Worm (Caenorhabditis elegans) whole organism, L4 larva: ENCODE results near the gene T23G5.3.
A peak's percentile ranks its signal among the peaks of the same experiment; 100 is the strongest.

Experiments
- T20F7.1 ChIP-seq: fragments of 200-800 bp; sonication (Bioruptor generic); optimal IDR thresholded peaks from 2 replicates; lab custom pipeline; 2018; ENCODE audit warnings: mild to moderate bottlenecking, missing genetic modification characterization, missing compliant biosample characterization
- T26A8.4 ChIP-seq: fragments of 200-800 bp; sonication (Bioruptor generic); IDR thresholded peaks from 2 replicates; pipeline ENCODE4 v1.3.6; 2022; ENCODE audit warnings: missing genetic modification characterization, missing compliant biosample characterization
- Y48G9A.11 ChIP-seq: fragments of 200-800 bp; sonication (Bioruptor generic); IDR thresholded peaks from 2 replicates; pipeline ENCODE4 v1.3.6; 2022; ENCODE audit warnings: missing genetic modification reagents, missing genetic modification characterization, missing compliant biosample characterization
- ZK546.5 ChIP-seq, 2 experiments: sonication (generic microtip); optimal IDR thresholded peaks; 2 replicates each; lab custom pipeline; 2017; ENCODE audit warnings: missing biosample characterization in 2 of 2, missing genetic modification characterization in 2 of 2
- aha-1 ChIP-seq: fragments of 150-350 bp; peaks from one replicate; lab custom pipeline; 2014; ENCODE audit warnings: missing biosample characterization, missing genetic modification characterization
- ceh-20 ChIP-seq: fragments of 200-800 bp; sonication (Bioruptor generic); IDR thresholded peaks from 2 replicates; pipeline ENCODE4 v1.3.6; 2022; ENCODE audit warnings: missing genetic modification reagents, missing genetic modification characterization, missing compliant biosample characterization
- ces-1 ChIP-seq: fragments of 150-350 bp; sonication (generic microtip); optimal IDR thresholded peaks from 4 replicates; lab custom pipeline; 2014; ENCODE audit warnings: missing biosample characterization, missing genetic modification reagents, missing genetic modification characterization
- cey-2 ChIP-seq: sonication (generic microtip); optimal IDR thresholded peaks from 3 replicates; lab custom pipeline; 2017; ENCODE audit warnings: missing genetic modification characterization, mild to moderate bottlenecking, missing compliant biosample characterization, antibody characterized with exemption, borderline replicate concordance; ENCODE audit not compliant: insufficient read depth
- ctbp-1 ChIP-seq: fragments of 200-800 bp; sonication (Bioruptor generic); IDR thresholded peaks from 2 replicates; pipeline ENCODE4 v1.3.6; 2022; ENCODE audit warnings: missing genetic modification reagents, missing genetic modification characterization, missing compliant biosample characterization
- daf-19 ChIP-seq: fragments of 200-800 bp; sonication (Bioruptor generic); conservative IDR thresholded peaks from 2 replicates; pipeline ENCODE4 v1.3.6; 2022; ENCODE audit warnings: missing genetic modification characterization, missing compliant biosample characterization
- dmd-6 ChIP-seq: fragments of 200-800 bp; sonication (Bioruptor generic); IDR thresholded peaks from 2 replicates; pipeline ENCODE4 v1.3.6; 2022; ENCODE audit warnings: missing genetic modification reagents, missing genetic modification characterization, missing compliant biosample characterization
- dmd-8 ChIP-seq: fragments of 200-800 bp; sonication (Bioruptor generic); IDR thresholded peaks from 2 replicates; pipeline ENCODE4 v1.3.6; 2022; ENCODE audit warnings: missing genetic modification characterization, missing compliant biosample characterization
- dmd-9 ChIP-seq: fragments of 200-800 bp; sonication (Bioruptor generic); IDR thresholded peaks from 2 replicates; pipeline ENCODE4 v1.3.6; 2022; ENCODE audit warnings: missing genetic modification reagents, missing genetic modification characterization, missing compliant biosample characterization
- dve-1 ChIP-seq: sonication (generic microtip); optimal IDR thresholded peaks from 2 replicates; lab custom pipeline; 2017; ENCODE audit warnings: antibody characterized with exemption, mild to moderate bottlenecking, missing genetic modification characterization, missing compliant biosample characterization; ENCODE audit not compliant: insufficient read depth
- egl-43 ChIP-seq: fragments of 200-800 bp; sonication (Bioruptor generic); IDR thresholded peaks from 2 replicates; pipeline ENCODE4 v1.3.6; 2022; ENCODE audit warnings: missing genetic modification reagents, missing genetic modification characterization, missing compliant biosample characterization
- fos-1 ChIP-seq: fragments of 150-350 bp; optimal IDR thresholded peaks from 2 replicates; lab custom pipeline; 2014; ENCODE audit warnings: missing biosample characterization, missing genetic modification characterization
- hlh-11 ChIP-seq: fragments of 200-800 bp; sonication (Bioruptor generic); optimal IDR thresholded peaks from 2 replicates; lab custom pipeline; 2018; ENCODE audit warnings: mild to moderate bottlenecking, missing genetic modification characterization, missing compliant biosample characterization
- hlh-30 ChIP-seq: sonication (generic microtip); optimal IDR thresholded peaks from 2 replicates; lab custom pipeline; 2017; ENCODE audit warnings: antibody characterized with exemption, mild to moderate bottlenecking, missing genetic modification characterization, missing compliant biosample characterization; ENCODE audit not compliant: insufficient read depth
- hmg-1.1 ChIP-seq: fragments of 200-800 bp; sonication (Bioruptor generic); IDR thresholded peaks from 2 replicates; pipeline ENCODE4 v1.3.6; 2022; ENCODE audit warnings: missing genetic modification reagents, missing genetic modification characterization, missing compliant biosample characterization
- lin-13 ChIP-seq: fragments of 150-350 bp; optimal IDR thresholded peaks from 2 replicates; lab custom pipeline; 2014; ENCODE audit warnings: missing biosample characterization, missing genetic modification reagents, missing genetic modification characterization
- lin-15B ChIP-seq: fragments of 150-350 bp; sonication (generic microtip); optimal IDR thresholded peaks from 3 replicates; lab custom pipeline; 2014; ENCODE audit warnings: missing biosample characterization, missing genetic modification characterization
- lir-3 ChIP-seq: sonication (generic microtip); optimal IDR thresholded peaks from 2 replicates; lab custom pipeline; 2016; ENCODE audit warnings: mild to moderate bottlenecking, missing genetic modification characterization, missing compliant biosample characterization
- lsy-2 ChIP-seq, 2 experiments: fragments of 150-350 bp in 1 of 2; sonication (generic microtip) in 1 of 2; optimal IDR thresholded peaks; 2 replicates each; lab custom pipeline; 2014 to 2017; ENCODE audit warnings: missing biosample characterization in 2 of 2, missing genetic modification characterization in 2 of 2
- mdl-1 ChIP-seq, 2 experiments: fragments of 150-350 bp in 1 of 2; sonication (generic microtip) in 1 of 2; optimal IDR thresholded peaks; 2 replicates each; lab custom pipeline; 2014 to 2017; ENCODE audit warnings: missing biosample characterization in 2 of 2, missing genetic modification characterization in 2 of 2
- mep-1 ChIP-seq: fragments of 150-350 bp; sonication (generic microtip); optimal IDR thresholded peaks from 3 replicates; lab custom pipeline; 2014; ENCODE audit warnings: missing biosample characterization, missing genetic modification characterization
- mxl-3 ChIP-seq: fragments of 200-800 bp; sonication (Bioruptor generic); optimal IDR thresholded peaks from 2 replicates; lab custom pipeline; 2018; ENCODE audit warnings: mild to moderate bottlenecking, missing genetic modification characterization, missing compliant biosample characterization
- nhr-11 ChIP-seq: fragments of 150-350 bp; optimal IDR thresholded peaks from 2 replicates; lab custom pipeline; 2014; ENCODE audit warnings: missing biosample characterization, missing genetic modification characterization
- nhr-28 ChIP-seq: fragments of 150-350 bp; optimal IDR thresholded peaks from 2 replicates; lab custom pipeline; 2014; ENCODE audit warnings: missing biosample characterization, missing genetic modification characterization
- nhr-77 ChIP-seq: fragments of 150-350 bp; optimal IDR thresholded peaks from 2 replicates; lab custom pipeline; 2014; ENCODE audit warnings: missing biosample characterization, missing genetic modification characterization
- php-3 ChIP-seq: fragments of 200-800 bp; sonication (Bioruptor generic); IDR thresholded peaks from 2 replicates; pipeline ENCODE4 v1.3.6; 2022; ENCODE audit warnings: missing genetic modification reagents, missing genetic modification characterization, missing compliant biosample characterization
- snpc-4 ChIP-seq: fragments of 150-350 bp; optimal IDR thresholded peaks from 2 replicates; lab custom pipeline; 2014; ENCODE audit warnings: missing biosample characterization, missing genetic modification characterization
- tra-1 ChIP-seq: fragments of 200-800 bp; sonication (Bioruptor generic); IDR thresholded peaks from 2 replicates; pipeline ENCODE4 v1.3.6; 2022; ENCODE audit warnings: missing genetic modification reagents, missing genetic modification characterization, missing compliant biosample characterization
- unc-130 ChIP-seq: sonication (generic microtip); optimal IDR thresholded peaks from 2 replicates; lab custom pipeline; 2016; ENCODE audit warnings: missing genetic modification reagents, missing genetic modification characterization, missing compliant biosample characterization
- unc-39 ChIP-seq: sonication (generic microtip); optimal IDR thresholded peaks from 2 replicates; lab custom pipeline; 2017; ENCODE audit warnings: missing biosample characterization, missing genetic modification characterization
- unc-62 ChIP-seq, 3 experiments: fragments of 150-350 bp in 1 of 3; sonication (generic microtip); optimal IDR thresholded peaks in 2 of 3; peaks in 1 of 3; 1 replicate in 1 of 3; 2 replicates in 2 of 3; lab custom pipeline; 2014 to 2017; ENCODE audit warnings: missing biosample characterization in 3 of 3, missing genetic modification characterization in 3 of 3, missing genetic modification reagents in 3 of 3, missing genotype in 1 of 3
- zag-1 ChIP-seq: fragments of 150-350 bp; optimal IDR thresholded peaks from 2 replicates; lab custom pipeline; 2014; ENCODE audit warnings: missing biosample characterization, missing genetic modification characterization
- zfp-3 ChIP-seq: fragments of 200-800 bp; sonication (Bioruptor generic); conservative IDR thresholded peaks from 2 replicates; pipeline ENCODE4 v1.3.6; 2022; ENCODE audit warnings: missing genetic modification reagents, missing genetic modification characterization, missing compliant biosample characterization

The T23G5.3 gene

DNA sequence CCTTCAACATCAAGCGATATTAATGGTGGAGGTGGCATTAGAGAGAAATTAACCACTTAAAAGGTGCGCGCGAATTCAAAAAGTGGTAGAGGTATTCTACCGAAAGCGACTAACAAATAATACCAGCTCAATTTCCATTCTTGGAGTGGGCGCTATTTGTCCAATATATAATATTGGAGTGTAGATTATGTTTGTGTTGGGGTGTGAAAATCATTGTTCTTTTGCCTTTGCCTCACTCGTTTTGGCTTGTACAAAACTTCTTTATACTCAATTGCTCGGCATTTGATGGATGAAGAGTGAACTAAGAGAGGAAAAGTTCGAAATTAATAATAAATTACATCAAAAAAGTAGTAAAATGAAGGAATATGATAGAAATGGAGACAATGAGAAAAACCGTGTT, at the start of gene T23G5.3:
Gene T23G5.3, minus strand, starts transcription at position 101 of the 400 bp plus-strand sequence.
- no peak for TF ChIP-seq dve-1
- TF ChIP-seq mep-1, result no peak
- TF ChIP-seq zag-1, result no peak
- TF ChIP-seq aha-1 (tag; lab: Kevin White, UChicago), result peak; percentile 56

DNA sequence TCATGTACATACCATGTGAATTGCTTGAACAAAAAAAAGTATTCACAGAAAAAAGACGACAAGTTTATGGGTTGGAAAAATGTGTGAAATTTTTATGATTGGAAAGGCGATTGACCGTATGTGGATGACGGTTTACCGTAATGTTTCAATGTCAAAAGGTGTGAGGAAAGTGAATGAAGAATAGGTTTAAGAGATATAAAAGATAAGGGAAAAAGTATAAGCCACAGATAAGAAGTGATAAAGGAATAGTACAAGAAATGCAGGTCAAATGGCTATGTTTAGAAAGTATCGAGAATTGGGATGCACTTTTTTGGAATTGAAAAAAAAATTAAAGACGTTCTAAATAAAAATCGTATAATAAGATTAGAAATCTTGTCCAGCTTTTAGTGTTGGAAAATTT, 46.7 kb upstream of the T23G5.3 start:
- TF ChIP-seq nhr-28 (tag; lab: Kevin White, UChicago) (peak; percentile 2), daf-19 (GFP tag; lab: Robert Waterston, UW) (no peak)
- TF ChIP-seq, all 104 proteins: peak for 1

DNA sequence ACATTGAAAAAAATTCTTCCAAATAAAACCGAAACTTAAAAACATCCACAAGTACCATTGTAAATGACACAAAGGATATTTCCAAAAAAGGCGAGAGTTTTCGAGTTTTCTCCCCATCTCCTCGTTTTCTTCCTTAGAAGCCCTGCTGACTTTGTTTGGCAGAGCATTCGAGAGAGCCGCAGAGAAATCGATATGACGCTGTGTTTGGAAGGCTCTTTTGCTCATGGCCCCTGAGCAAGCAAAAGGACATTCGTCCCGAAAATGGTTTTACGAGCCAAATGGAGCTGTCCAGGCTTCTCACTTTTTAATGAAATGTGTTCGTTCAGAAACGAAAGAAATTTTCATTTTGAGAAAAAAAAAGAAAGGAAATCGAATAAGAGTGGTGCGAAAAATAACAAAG, 41.0 kb upstream of the T23G5.3 start:
- TF ChIP-seq dmd-6 (GFP tag; lab: Robert Waterston, UW), result no peak
- TF ChIP-seq Y48G9A.11 (GFP tag; lab: Robert Waterston, UW), result no peak
- TF ChIP-seq lsy-2 (tag; optimal IDR thresholded peaks at IDR 0.05; lab: Kevin White, UChicago), result peak in 1 of 2 experiments; percentile 6
- no peak for TF ChIP-seq fos-1 (tag; lab: Kevin White, UChicago)
- TF ChIP-seq unc-130 (GFP tag; lab: Kevin White, UChicago), result no peak
- TF ChIP-seq hlh-30, result peak; percentile 36
- TF ChIP-seq hmg-1.1 (GFP tag; lab: Robert Waterston, UW), result 0 out of 2 replicates have a peak, but pooled peaks have one; percentile 16
- TF ChIP-seq ZK546.5 (tag; optimal IDR thresholded peaks at IDR 0.05; lab: Kevin White, UChicago), result no peak
- no peak for TF ChIP-seq dmd-8 (GFP tag; lab: Robert Waterston, UW)
- no peak for TF ChIP-seq lir-3 (tag; lab: Kevin White, UChicago)

DNA sequence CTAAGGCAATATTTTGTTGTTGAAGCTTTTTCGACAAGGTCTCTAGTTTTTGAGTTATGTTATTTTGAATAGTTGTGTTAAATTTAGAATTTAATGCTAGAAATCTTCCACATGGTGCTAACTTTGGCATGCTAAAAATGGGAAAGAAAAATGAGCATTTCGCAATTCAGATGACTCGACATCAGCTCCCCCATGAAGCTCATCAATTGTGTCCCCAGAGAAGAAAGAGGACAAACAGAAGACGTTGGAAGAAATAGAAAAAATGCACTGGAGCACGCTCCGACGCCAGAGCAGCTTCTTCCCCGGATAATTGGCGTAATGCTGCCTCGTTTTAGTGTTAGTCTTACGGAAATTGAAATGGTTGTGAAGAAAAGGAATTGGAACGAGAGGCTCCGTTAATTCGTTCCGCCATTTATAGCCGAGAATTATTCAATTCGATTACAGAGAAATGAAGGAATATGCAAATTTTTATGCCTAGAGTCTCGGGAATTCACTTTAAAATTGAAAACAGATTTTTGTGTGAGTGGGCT, 40.4 kb upstream of the T23G5.3 start:
- TF ChIP-seq unc-62 (GFP tag; optimal IDR thresholded peaks at IDR 0.05 in 1 of 2; lab: Kevin White, UChicago), result peak in 1 of 2 experiments; percentile 90
- TF ChIP-seq unc-62 (tag; optimal IDR thresholded peaks at IDR 0.05; lab: Kevin White, UChicago), result no peak
- no peak for TF ChIP-seq nhr-77
- TF ChIP-seq mxl-3, result no peak
- 0 out of 2 replicates have a peak, but pooled peaks have one; percentile 32 for TF ChIP-seq ctbp-1 (GFP tag; lab: Robert Waterston, UW)

DNA sequence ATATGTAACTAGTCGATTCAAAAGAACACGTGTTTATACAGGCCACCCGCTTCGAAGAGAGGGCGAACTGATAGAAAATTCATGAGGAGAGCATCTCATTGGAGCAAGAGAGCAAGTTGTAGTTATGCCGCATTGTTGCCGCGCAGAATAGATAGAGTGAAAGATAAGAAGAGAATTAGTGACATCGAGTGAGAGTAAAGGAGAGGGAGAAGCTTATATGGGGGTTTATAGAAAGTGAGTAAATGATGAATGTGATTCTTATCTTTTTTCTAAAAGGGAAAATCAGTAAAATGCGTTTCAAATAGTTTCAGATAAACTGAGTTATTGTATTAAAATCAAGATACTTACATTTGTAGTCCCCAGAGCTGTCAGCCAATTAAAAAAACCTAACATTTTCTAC, 39.1 kb upstream of the T23G5.3 start:
- TF ChIP-seq hlh-11 (tag; lab: Kevin White, UChicago) (peak; percentile 19), snpc-4 (tag; lab: Kevin White, UChicago) (no peak), mxl-3 (peak; percentile 6), aha-1 (tag; lab: Kevin White, UChicago) (peak; percentile 88), ces-1 (no peak)

DNA sequence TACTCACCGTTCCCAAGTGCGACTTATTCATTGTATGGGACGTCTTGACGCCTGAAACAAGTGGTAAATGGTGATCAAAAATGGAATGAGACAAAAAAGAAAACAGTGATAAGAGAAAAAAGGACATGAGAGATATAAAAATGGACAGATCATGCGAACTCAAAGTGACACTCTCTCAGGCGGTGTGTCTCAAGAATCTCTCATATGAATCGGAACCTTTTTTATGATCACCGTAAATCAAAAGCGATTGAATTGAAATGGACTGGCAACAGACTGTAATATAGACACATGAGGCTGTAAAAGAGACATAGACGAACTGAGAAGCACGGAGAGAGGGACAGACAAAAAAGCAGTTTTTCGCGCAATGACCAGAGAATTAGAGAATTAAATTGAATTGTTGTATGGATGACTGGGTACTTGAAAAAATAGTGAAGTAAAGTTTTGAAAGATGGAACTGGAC, 38.0 kb upstream of the T23G5.3 start, which contains the start of gene clip-1:
Gene clip-1, minus strand, starts transcription at position 51 of the 460 bp plus-strand sequence.
- TF ChIP-seq T20F7.1 (GFP tag; lab: Kevin White, UChicago), result peak; percentile 15
- peak; percentile 9 for TF ChIP-seq mep-1
- peak; percentile 62 for TF ChIP-seq dve-1
- TF ChIP-seq mdl-1 (tag; optimal IDR thresholded peaks at IDR 0.05; lab: Kevin White, UChicago), result peak in 1 of 2 experiments; percentile 56
- TF ChIP-seq unc-62 (GFP tag; optimal IDR thresholded peaks at IDR 0.05 in 1 of 2; lab: Kevin White, UChicago), result peak in 1 of 2 experiments; percentile 89
- no peak for TF ChIP-seq unc-62 (tag; optimal IDR thresholded peaks at IDR 0.05; lab: Kevin White, UChicago)
- no peak for TF ChIP-seq lin-13 (GFP tag; lab: Kevin White, UChicago)
- no peak for TF ChIP-seq lin-15B (tag; lab: Kevin White, UChicago)
- TF ChIP-seq ceh-20 (GFP tag; lab: Robert Waterston, UW), result 0 out of 2 replicates have a peak, but pooled peaks have one; percentile 47
- TF ChIP-seq egl-43, result no peak
- TF ChIP-seq cey-2, result peak; percentile 28
- TF ChIP-seq hmg-1.1 (GFP tag; lab: Robert Waterston, UW), result peak; percentile 27; the same call in 1 of the 2 replicates
- TF ChIP-seq nhr-77, result peak; percentile 6
- no peak for TF ChIP-seq T26A8.4
- peak; percentile 83 for TF ChIP-seq php-3 (GFP tag; lab: Robert Waterston, UW)
- peak; percentile 82 for TF ChIP-seq aha-1 (tag; lab: Kevin White, UChicago)
- TF ChIP-seq dmd-9 (GFP tag; lab: Robert Waterston, UW), result no peak
- TF ChIP-seq tra-1 (GFP tag; lab: Robert Waterston, UW), result peak; percentile 70; the same call in 1 of the 2 replicates
- TF ChIP-seq zfp-3, result no peak
- peak; percentile 85 for TF ChIP-seq hlh-30
- no peak for TF ChIP-seq nhr-11 (tag; lab: Kevin White, UChicago)
- TF ChIP-seq hlh-11 (tag; lab: Kevin White, UChicago), result peak; percentile 56
- TF ChIP-seq lsy-2 (tag; optimal IDR thresholded peaks at IDR 0.05; lab: Kevin White, UChicago), result peak in 1 of 2 experiments; percentile 34
- peak; percentile 57 for TF ChIP-seq nhr-28 (tag; lab: Kevin White, UChicago)
- no peak for TF ChIP-seq unc-39
- peak; percentile 58 for TF ChIP-seq mxl-3
- TF ChIP-seq dmd-6 (GFP tag; lab: Robert Waterston, UW), result peak; percentile 67
